Worm (Caenorhabditis elegans): ENCODE results near the gene miro-1.
A peak's percentile ranks its signal among the peaks of the same experiment; 100 is the strongest.
"Not testable (repeated sequence)": the region's sequence is repeated elsewhere in the genome, so short reads cannot be mapped to it uniquely, and the experiment has no call there.

miro-1 gene

ce11 chrIV:4715785-4716184, at the start of gene miro-1:
Gene miro-1, minus strand, starts transcription at chrIV:4715807.
- not testable (repeated sequence) for TF ChIP-seq W03F9.2, him-1, dao-5 (tag; optimal IDR thresholded peaks at IDR 0.05)

DNA sequence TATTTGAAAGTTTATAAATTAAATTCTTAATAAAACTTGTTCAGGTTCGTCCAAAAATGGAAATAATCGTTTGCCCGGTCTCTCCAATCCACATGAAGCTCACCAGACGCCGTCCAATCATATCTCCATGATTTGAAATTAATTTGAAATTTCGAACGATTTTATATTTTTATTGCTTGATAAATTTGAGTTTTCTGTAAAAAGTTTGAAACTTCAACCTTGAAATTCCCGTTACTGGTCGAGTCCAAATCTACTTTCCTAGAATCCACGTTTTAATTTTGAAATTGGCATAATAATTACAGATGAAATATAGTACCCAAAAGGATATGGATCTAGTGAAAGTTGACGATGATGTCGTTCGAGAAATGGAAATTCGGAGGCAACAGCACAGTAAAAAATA, 48.8 kb upstream of the miro-1 start, which contains the start of gene npp-26:
Gene npp-26, plus strand, starts transcription at position 301 of the 400 bp plus-strand sequence.
- TF ChIP-seq dao-5 (tag; optimal IDR thresholded peaks at IDR 0.05), result no peak
- TF ChIP-seq him-1 (tag; optimal IDR thresholded peaks at IDR 0.05), result no peak
- TF ChIP-seq W03F9.2 (tag; optimal IDR thresholded peaks at IDR 0.05), result no peak

ce11 chrIV:4763844-4764243, 48.2 kb upstream of the miro-1 start, which contains the start of gene Y17G9B.2:
Gene Y17G9B.2, plus strand, starts transcription at chrIV:4764144.
- TF ChIP-seq him-1 (tag; optimal IDR thresholded peaks at IDR 0.05), result no peak
- no peak for TF ChIP-seq W03F9.2 (tag; optimal IDR thresholded peaks at IDR 0.05)
- TF ChIP-seq dao-5 (tag; optimal IDR thresholded peaks at IDR 0.05), result no peak

DNA sequence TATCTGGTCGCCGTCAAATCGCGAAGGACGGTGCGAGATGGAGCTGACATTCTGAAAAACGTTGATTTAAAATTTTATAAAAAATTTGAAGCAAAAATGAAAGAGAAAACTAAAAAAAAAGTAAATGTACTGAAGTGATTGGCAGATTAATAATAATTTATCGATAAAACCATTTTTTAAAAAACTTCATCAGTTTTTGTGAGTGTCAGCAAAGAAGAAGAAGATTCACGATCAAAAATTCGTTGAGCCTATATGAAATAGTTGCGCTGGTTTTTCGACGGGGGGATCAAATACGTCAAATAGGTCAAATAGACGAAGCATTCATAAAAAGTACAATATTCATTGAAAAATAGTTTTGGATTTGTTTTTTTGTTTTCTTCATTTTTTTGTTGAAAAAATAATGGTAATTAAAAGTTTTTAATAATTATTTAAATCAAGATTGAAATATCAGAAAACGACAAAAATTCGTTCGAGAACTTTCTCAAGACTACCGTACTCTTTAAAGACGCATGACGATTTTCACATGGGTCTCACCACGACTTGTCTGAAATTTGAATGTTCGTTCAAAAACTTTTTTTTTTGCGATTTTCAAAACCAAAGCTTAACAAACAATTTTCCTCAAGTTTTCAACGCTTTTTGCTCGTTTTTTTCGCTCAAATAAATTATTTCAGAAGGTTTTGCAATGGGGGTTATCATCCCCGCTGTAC, 44.9 kb upstream of the miro-1 start, which contains the start of the genes memi-1 and cyp-31A3:
Gene memi-1, minus strand, starts transcription at position 51 of the 707 bp plus-strand sequence.
Gene cyp-31A3, plus strand, starts transcription at position 672 of the 707 bp plus-strand sequence.
- TF ChIP-seq W03F9.2 (tag; optimal IDR thresholded peaks at IDR 0.05) (no peak), dao-5 (tag; optimal IDR thresholded peaks at IDR 0.05) (no peak), him-1 (tag; optimal IDR thresholded peaks at IDR 0.05) (no peak)

DNA sequence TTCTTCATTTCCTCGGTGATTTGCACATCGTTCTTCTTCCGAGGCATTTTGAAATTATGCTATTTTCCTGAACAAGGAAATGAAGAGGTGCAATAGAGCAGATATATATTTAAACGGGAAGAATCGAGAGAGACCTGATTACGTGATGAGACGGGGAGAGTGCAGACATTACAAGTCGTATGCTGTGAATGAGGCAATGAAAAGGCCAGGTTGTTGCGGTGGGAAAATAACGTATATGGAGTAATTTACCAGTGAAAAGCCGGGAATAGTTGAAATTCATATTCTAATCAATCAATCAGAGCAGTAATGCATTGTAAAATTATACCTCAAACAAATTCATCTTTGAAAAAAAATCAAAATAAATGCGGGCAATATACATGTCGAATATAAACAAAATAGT, 43.1 kb upstream of the miro-1 start, which contains the start of gene Y17G9B.8:
Gene Y17G9B.8, minus strand, starts transcription at position 182 of the 400 bp plus-strand sequence.
- TF ChIP-seq dao-5 (tag; optimal IDR thresholded peaks at IDR 0.05), result no peak
- TF ChIP-seq him-1 (tag; optimal IDR thresholded peaks at IDR 0.05), result no peak
- no peak for TF ChIP-seq W03F9.2 (tag; optimal IDR thresholded peaks at IDR 0.05)

ce11 chrIV:4755929-4756655, 40.5 kb upstream of the miro-1 start, which contains the start of the genes fbxb-77 and Y17G9B.11:
Gene fbxb-77, minus strand, starts transcription at chrIV:4756157.
Gene Y17G9B.11, plus strand, starts transcription at chrIV:4756605.
- TF ChIP-seq him-1 (tag; optimal IDR thresholded peaks at IDR 0.05) (no peak), W03F9.2 (tag; optimal IDR thresholded peaks at IDR 0.05) (no peak), dao-5 (tag; optimal IDR thresholded peaks at IDR 0.05) (no peak)

DNA sequence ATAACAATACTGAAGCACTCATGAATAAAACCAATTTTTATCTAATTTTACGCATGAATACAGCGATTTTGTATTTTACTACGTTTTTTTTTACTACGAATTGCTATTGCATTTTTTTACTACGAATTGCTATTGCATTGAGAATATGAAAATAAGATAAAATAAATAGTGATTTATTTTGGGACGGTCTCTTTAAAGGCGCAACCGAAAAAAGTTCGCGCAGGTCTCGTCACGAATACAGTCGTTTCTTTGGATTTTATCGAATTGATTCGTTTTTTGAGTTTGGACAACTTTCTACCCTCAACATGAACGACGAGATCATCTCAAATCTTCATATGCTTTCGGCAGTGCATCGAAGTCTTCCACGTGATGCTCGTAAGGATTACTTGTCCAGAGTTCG, 36.2 kb upstream of the miro-1 start, which contains the start of gene Y17G9B.4:
Gene Y17G9B.4, plus strand, starts transcription at position 306 of the 400 bp plus-strand sequence.
- TF ChIP-seq him-1 (tag; optimal IDR thresholded peaks at IDR 0.05), result no peak
- no peak for TF ChIP-seq W03F9.2 (tag; optimal IDR thresholded peaks at IDR 0.05)
- TF ChIP-seq dao-5 (tag; optimal IDR thresholded peaks at IDR 0.05), result no peak

DNA sequence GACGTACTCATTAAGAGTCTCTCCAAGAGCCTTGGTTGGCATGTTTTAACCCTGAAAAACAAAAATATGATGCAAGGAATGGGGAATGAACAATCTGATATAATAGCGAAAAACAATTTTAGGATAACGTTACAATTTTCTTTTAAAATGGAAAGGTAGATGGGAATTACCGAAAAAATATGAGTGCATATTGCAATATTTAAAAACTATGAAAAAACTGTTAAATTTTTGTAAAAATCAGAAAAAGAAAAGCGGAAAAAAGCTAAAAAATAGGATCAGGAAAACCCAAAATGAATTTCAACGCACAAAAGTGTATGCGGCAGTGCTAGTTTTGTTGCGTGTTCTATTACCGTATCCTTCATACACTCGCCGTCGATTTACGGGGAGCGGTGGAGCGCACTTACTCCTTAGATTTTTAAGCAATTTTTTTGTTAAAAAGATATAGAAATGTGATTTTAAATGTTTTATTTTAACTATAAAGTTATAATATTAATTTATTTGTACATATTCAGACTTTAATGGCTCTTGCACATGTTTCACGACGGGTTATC, 34.2 kb upstream of the miro-1 start, which contains the start of the genes rpl-20 and Y17G9B.5:
Gene rpl-20, minus strand, starts transcription at position 51 of the 551 bp plus-strand sequence.
Gene Y17G9B.5, plus strand, starts transcription at position 513 of the 551 bp plus-strand sequence.
- TF ChIP-seq dao-5 (tag; optimal IDR thresholded peaks at IDR 0.05) (peak; percentile 82), him-1 (tag; optimal IDR thresholded peaks at IDR 0.05) (peak; percentile 99), W03F9.2 (tag; optimal IDR thresholded peaks at IDR 0.05) (peak; percentile 99)

DNA sequence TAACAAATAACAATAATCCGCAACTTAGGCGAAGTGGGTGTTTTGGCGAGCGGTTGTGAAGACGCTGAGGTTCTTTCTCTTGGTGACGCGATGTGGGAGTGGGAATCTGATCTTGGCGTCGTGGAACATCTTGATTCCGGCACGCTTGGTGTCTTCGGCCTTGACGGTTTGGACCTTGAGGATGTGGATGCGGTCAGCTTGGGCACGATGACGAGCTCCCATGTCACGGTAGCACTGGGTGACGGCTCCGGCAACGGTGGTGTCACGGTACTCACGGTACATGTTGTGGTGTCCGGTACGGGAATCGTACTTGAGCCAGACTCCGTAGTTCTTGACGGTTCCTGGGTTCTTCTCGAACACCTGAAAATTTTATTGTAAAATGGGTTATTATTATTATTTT, 33.5 kb upstream of the miro-1 start:
- TF ChIP-seq him-1 (tag; optimal IDR thresholded peaks at IDR 0.05) (no peak), W03F9.2 (tag; optimal IDR thresholded peaks at IDR 0.05) (no peak), dao-5 (tag; optimal IDR thresholded peaks at IDR 0.05) (no peak)

DNA sequence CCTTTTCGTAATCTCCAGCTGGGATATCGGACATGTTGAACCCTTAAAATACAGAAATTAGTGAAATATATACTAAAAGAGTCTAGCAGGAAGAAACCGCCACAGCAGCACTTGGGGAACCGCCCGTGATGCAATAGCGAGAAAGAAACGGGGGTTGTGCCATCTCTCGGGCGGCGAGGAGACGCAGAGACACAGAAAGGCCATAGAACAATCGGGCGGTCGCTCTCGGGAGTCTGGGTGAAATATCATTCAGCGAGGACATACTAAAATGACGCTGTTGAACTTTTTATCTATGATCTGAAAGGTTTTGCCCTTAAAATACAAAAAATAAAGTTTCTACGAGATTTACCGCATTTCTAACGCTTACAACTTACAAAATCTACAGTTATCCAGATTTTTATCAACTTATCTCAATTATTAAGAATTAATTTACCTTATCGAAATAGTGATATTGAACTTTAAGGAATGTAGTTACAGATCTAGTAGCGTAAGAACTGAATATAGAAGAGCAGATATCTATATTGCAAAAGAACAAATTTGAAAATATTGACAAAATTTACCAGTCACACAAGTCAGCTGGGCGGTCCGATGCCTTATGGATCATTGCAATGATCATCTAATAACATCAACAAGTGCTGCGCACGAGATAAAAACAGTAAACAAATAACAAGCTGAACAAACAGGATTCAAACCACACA, 33.0 kb upstream of the miro-1 start, which contains the start of gene cyc-2.1:
Gene cyc-2.1, minus strand, starts transcription at position 605 of the 698 bp plus-strand sequence.
- TF ChIP-seq him-1 (tag; optimal IDR thresholded peaks at IDR 0.05), result no peak
- TF ChIP-seq dao-5 (tag; optimal IDR thresholded peaks at IDR 0.05), result peak; percentile 17

- no peak for TF ChIP-seq W03F9.2 (tag; optimal IDR thresholded peaks at IDR 0.05)
- TF ChIP-seq him-1 (tag; optimal IDR thresholded peaks at IDR 0.05), result no peak
- TF ChIP-seq dao-5 (tag; optimal IDR thresholded peaks at IDR 0.05), result no peak
These were observed 31.9 kb upstream of the miro-1 start, which contains the start of gene tctn-1 for ce11 chrIV:4747553-4747952. Gene tctn-1, minus strand, starts transcription at chrIV:4747832.

DNA sequence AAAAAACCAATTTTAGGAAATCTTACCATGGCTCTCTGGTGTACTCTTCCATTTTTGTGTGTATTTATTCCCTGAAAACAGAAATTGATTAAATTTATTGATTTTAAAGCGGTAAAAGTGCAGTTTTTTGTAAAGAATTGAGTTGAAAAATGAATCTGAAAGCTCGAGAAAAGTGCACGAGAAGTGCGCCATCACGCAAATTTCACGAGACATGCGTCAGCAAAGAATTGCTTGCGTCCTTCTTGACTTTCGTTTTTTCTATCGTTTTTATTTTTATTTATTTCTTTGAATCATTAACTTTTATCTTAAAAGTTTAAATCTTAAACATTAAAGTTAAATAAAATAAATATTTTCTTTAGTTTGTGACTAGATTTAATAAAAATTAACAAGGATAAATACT, 29.8 kb upstream of the miro-1 start, which contains the start of gene timm-17B.1:
Gene timm-17B.1, minus strand, starts transcription at position 71 of the 400 bp plus-strand sequence.
- TF ChIP-seq W03F9.2 (tag; optimal IDR thresholded peaks at IDR 0.05) (peak; percentile 96), him-1 (tag; optimal IDR thresholded peaks at IDR 0.05) (peak; percentile 10), dao-5 (tag; optimal IDR thresholded peaks at IDR 0.05) (no peak)
